Worm (Caenorhabditis elegans) whole organism, L4 larva: ENCODE results near the gene Y43F8B.17.

Experiments used
- D1046.2 ChIP-seq: fragments of 200-800 bp; sonication (Bioruptor generic); IDR thresholded peaks from 2 replicates; pipeline ENCODE4 v1.3.6; 2022; ENCODE audit warnings: missing genetic modification characterization, missing compliant biosample characterization
- egl-27 ChIP-seq: sonication (generic microtip); optimal IDR thresholded peaks from 3 replicates; lab custom pipeline; 2017; ENCODE audit warnings: missing biosample characterization, missing genetic modification reagents, missing genetic modification characterization
- jun-1 ChIP-seq: fragments of 150-350 bp; optimal IDR thresholded peaks from 2 replicates; lab custom pipeline; 2014; ENCODE audit warnings: missing biosample characterization, missing genetic modification reagents, missing genetic modification characterization

- no peak for TF ChIP-seq D1046.2 (GFP tag; lab: Robert Waterston, UW)
- no peak for TF ChIP-seq egl-27 (tag; lab: Kevin White, UChicago)
- no peak for TF ChIP-seq jun-1
Observed at ce11 chrV:19510925-19511324, 26.4 kb downstream of the Y43F8B.17 start.
